Fruit fly (Drosophila melanogaster): Measurements from ENCODE around the gene mRpS6.
A peak's percentile ranks its signal among the peaks of the same experiment; 100 is the strongest.

mRpS6 gene

dm6 chr3L:4363887-4364794, at the start of gene mRpS6, which contains the start of gene Cip4 (continued):
- TF ChIP-seq fd102C (GFP tag; optimal IDR thresholded peaks at IDR 0.05): no peak
- TF ChIP-seq bcd (GFP tag; optimal IDR thresholded peaks at IDR 0.05): peak; percentile 47
- TF ChIP-seq hb (GFP tag; IDR thresholded peaks at IDR 0.05; ENCODE audit: partially characterized antibody): no peak
- peak; percentile 84 for TF ChIP-seq CG12299 (tag; optimal IDR thresholded peaks at IDR 0.05)
- no peak for TF ChIP-seq yki (optimal IDR thresholded peaks at IDR 0.05)
- TF ChIP-seq kni (GFP tag; optimal IDR thresholded peaks at IDR 0.05): no peak
- peak; percentile 18 for TF ChIP-seq CG13624 (GFP tag; optimal IDR thresholded peaks at IDR 0.05)
- TF ChIP-seq CG9797 (GFP tag; optimal IDR thresholded peaks at IDR 0.05): peak; percentile 79
- TF ChIP-seq dm (GFP tag; optimal IDR thresholded peaks at IDR 0.05): peak; percentile 28
- peak; percentile 48 for TF ChIP-seq CG6765 (GFP tag; optimal IDR thresholded peaks at IDR 0.05)
- TF ChIP-seq CG7839 (tag; optimal IDR thresholded peaks at IDR 0.05): peak; percentile 88
- peak; percentile 57 for TF ChIP-seq dati (GFP tag; IDR thresholded peaks at IDR 0.05)
- peak; percentile 86 for TF ChIP-seq az2 (GFP tag; optimal IDR thresholded peaks at IDR 0.05)
- no peak for TF ChIP-seq ERR (GFP tag; optimal IDR thresholded peaks at IDR 0.05)
- peak; percentile 66 for TF ChIP-seq CG11085 (GFP tag; IDR thresholded peaks at IDR 0.05)
- peak; percentile 84 for TF ChIP-seq sens (GFP tag)
- peak; percentile 86 for TF ChIP-seq grau (tag; optimal IDR thresholded peaks at IDR 0.05)
- peak; percentile 38; the same call in 1 of the 3 replicates for TF ChIP-seq CG17361 (GFP tag; IDR thresholded peaks at IDR 0.05)
- no peak for TF ChIP-seq fd96Cb (tag; optimal IDR thresholded peaks at IDR 0.05)
- no peak for TF ChIP-seq ham (GFP tag; IDR thresholded peaks at IDR 0.05)
- peak; percentile 61; the same call in 1 of the 2 replicates for TF ChIP-seq CG43689 (GFP tag; IDR thresholded peaks at IDR 0.05)
- TF ChIP-seq ewg (GFP tag; optimal IDR thresholded peaks at IDR 0.05): peak; percentile 68
- no peak for TF ChIP-seq NK7.1 (GFP tag; optimal IDR thresholded peaks at IDR 0.05)
- TF ChIP-seq pum (GFP tag; optimal IDR thresholded peaks at IDR 0.05): peak; percentile 43
- TF ChIP-seq CG18476 (GFP tag; optimal IDR thresholded peaks at IDR 0.05): no peak
- 0 out of 3 replicates have a peak, but pooled peaks have one; percentile 55 for TF ChIP-seq C15 (GFP tag; IDR thresholded peaks at IDR 0.05)
- TF ChIP-seq Lpt (GFP tag; optimal IDR thresholded peaks at IDR 0.05): no peak
- TF ChIP-seq CG10959 (GFP tag; IDR thresholded peaks at IDR 0.05): no peak
- no peak for TF ChIP-seq CG17912 (GFP tag; optimal IDR thresholded peaks at IDR 0.05)
- peak; percentile 51 for TF ChIP-seq Nf-YB (GFP tag; optimal IDR thresholded peaks at IDR 0.05)
- TF ChIP-seq Atf-2 (GFP tag; optimal IDR thresholded peaks at IDR 0.05): no peak
- TF ChIP-seq CG7963 (GFP tag; IDR thresholded peaks at IDR 0.05; ENCODE audit: partially characterized antibody): 0 out of 3 replicates have a peak, but pooled peaks have one; percentile 34
- peak; percentile 66 for TF ChIP-seq CG34422 (GFP tag; IDR thresholded peaks at IDR 0.05)
- peak; percentile 37 for TF ChIP-seq CG18599 (GFP tag; optimal IDR thresholded peaks at IDR 0.05)
- no peak for TF ChIP-seq Doc2 (GFP tag; IDR thresholded peaks at IDR 0.05)
- TF ChIP-seq Dp (GFP tag; optimal IDR thresholded peaks at IDR 0.05): peak; percentile 33
- TF ChIP-seq fru (optimal IDR thresholded peaks at IDR 0.05): no peak
- no peak for TF ChIP-seq en (GFP tag; optimal IDR thresholded peaks at IDR 0.05)
- peak; percentile 41; the same call in 1 of the 2 replicates for TF ChIP-seq onecut (GFP tag; IDR thresholded peaks at IDR 0.05)
- TF ChIP-seq sens-2 (GFP tag; IDR thresholded peaks at IDR 0.05): peak; percentile 84
- TF ChIP-seq exex (tag; optimal IDR thresholded peaks at IDR 0.05): peak; percentile 45
- no peak for TF ChIP-seq CG4820 (GFP tag; optimal IDR thresholded peaks at IDR 0.05)
- peak; percentile 78 for TF ChIP-seq CG12942 (GFP tag; optimal IDR thresholded peaks at IDR 0.05)
- TF ChIP-seq crc (GFP tag; optimal IDR thresholded peaks at IDR 0.05): no peak
- TF ChIP-seq CG8281 (tag; optimal IDR thresholded peaks at IDR 0.05): peak; percentile 52
- TF ChIP-seq D (optimal IDR thresholded peaks at IDR 0.05): no peak
- TF ChIP-seq D (GFP tag; optimal IDR thresholded peaks at IDR 0.05): no peak
- TF ChIP-seq CG8765 (GFP tag; IDR thresholded peaks at IDR 0.05): peak; percentile 66
- TF ChIP-seq cwo (GFP tag; optimal IDR thresholded peaks at IDR 0.05): peak; percentile 37
- TF ChIP-seq lbe (GFP tag; optimal IDR thresholded peaks at IDR 0.05): no peak
